Worm (Caenorhabditis elegans) whole organism, L4 larva: ENCODE results near the gene K09E9.3.

Experiments used
- D1046.2 ChIP-seq: fragments of 200-800 bp; sonication (Bioruptor generic); IDR thresholded peaks from 2 replicates; pipeline ENCODE4 v1.3.6; 2022; ENCODE audit warnings: missing genetic modification characterization, missing compliant biosample characterization
- F26F4.8 ChIP-seq: fragments of 200-800 bp; sonication (Bioruptor generic); conservative IDR thresholded peaks from 2 replicates; pipeline ENCODE4 v1.3.6; 2022; ENCODE audit warnings: missing genetic modification characterization, missing compliant biosample characterization
- R02D3.7 ChIP-seq: fragments of 150-350 bp; sonication (generic microtip); optimal IDR thresholded peaks from 3 replicates; lab custom pipeline; 2014; ENCODE audit warnings: missing biosample characterization, missing genetic modification characterization
- T26A8.4 ChIP-seq: fragments of 200-800 bp; sonication (Bioruptor generic); IDR thresholded peaks from 2 replicates; pipeline ENCODE4 v1.3.6; 2022; ENCODE audit warnings: missing genetic modification characterization, missing compliant biosample characterization
- Y48G9A.11 ChIP-seq: fragments of 200-800 bp; sonication (Bioruptor generic); IDR thresholded peaks from 2 replicates; pipeline ENCODE4 v1.3.6; 2022; ENCODE audit warnings: missing genetic modification reagents, missing genetic modification characterization, missing compliant biosample characterization
- Y5F2A.4 ChIP-seq: fragments of 200-800 bp; sonication (Bioruptor generic); optimal IDR thresholded peaks from 2 replicates; lab custom pipeline; 2018; ENCODE audit warnings: mild to moderate bottlenecking, missing genetic modification characterization, missing compliant biosample characterization
- ZK546.5 ChIP-seq, 2 experiments: sonication (generic microtip); optimal IDR thresholded peaks; 2 replicates each; lab custom pipeline; 2017; ENCODE audit warnings: missing biosample characterization in 2 of 2, missing genetic modification characterization in 2 of 2
- aha-1 ChIP-seq: fragments of 150-350 bp; peaks from one replicate; lab custom pipeline; 2014; ENCODE audit warnings: missing biosample characterization, missing genetic modification characterization
- aly-2 ChIP-seq: sonication (generic microtip); optimal IDR thresholded peaks from 2 replicates; lab custom pipeline; 2018; ENCODE audit warnings: missing biosample characterization, missing genetic modification characterization
- attf-4 ChIP-seq: sonication (generic microtip); optimal IDR thresholded peaks from 3 replicates; lab custom pipeline; 2017; ENCODE audit warnings: missing biosample characterization, missing genetic modification characterization
- ceh-20 ChIP-seq: fragments of 200-800 bp; sonication (Bioruptor generic); IDR thresholded peaks from 2 replicates; pipeline ENCODE4 v1.3.6; 2022; ENCODE audit warnings: missing genetic modification reagents, missing genetic modification characterization, missing compliant biosample characterization
- ceh-62 ChIP-seq: sonication (generic microtip); optimal IDR thresholded peaks from 2 replicates; lab custom pipeline; 2017; ENCODE audit warnings: missing biosample characterization, missing genetic modification characterization
- ceh-82 ChIP-seq: sonication (generic microtip); optimal IDR thresholded peaks from 2 replicates; lab custom pipeline; 2017; ENCODE audit warnings: missing biosample characterization, missing genetic modification characterization
- daf-8 ChIP-seq: fragments of 200-800 bp; sonication (Bioruptor generic); IDR thresholded peaks from 2 replicates; pipeline ENCODE4 v1.3.6; 2022; ENCODE audit warnings: missing genetic modification characterization, missing compliant biosample characterization
- dve-1 ChIP-seq: sonication (generic microtip); optimal IDR thresholded peaks from 2 replicates; lab custom pipeline; 2017; ENCODE audit warnings: antibody characterized with exemption, mild to moderate bottlenecking, missing genetic modification characterization, missing compliant biosample characterization; ENCODE audit not compliant: insufficient read depth
- egl-27 ChIP-seq: sonication (generic microtip); optimal IDR thresholded peaks from 3 replicates; lab custom pipeline; 2017; ENCODE audit warnings: missing biosample characterization, missing genetic modification reagents, missing genetic modification characterization
- fkh-10 ChIP-seq: fragments of 150-350 bp; optimal IDR thresholded peaks from 2 replicates; lab custom pipeline; 2014; ENCODE audit warnings: missing biosample characterization, missing genetic modification reagents, missing genetic modification characterization
- fos-1 ChIP-seq: fragments of 150-350 bp; optimal IDR thresholded peaks from 2 replicates; lab custom pipeline; 2014; ENCODE audit warnings: missing biosample characterization, missing genetic modification characterization
- hlh-30 ChIP-seq: sonication (generic microtip); optimal IDR thresholded peaks from 2 replicates; lab custom pipeline; 2017; ENCODE audit warnings: antibody characterized with exemption, mild to moderate bottlenecking, missing genetic modification characterization, missing compliant biosample characterization; ENCODE audit not compliant: insufficient read depth
- hmg-1.1 ChIP-seq: fragments of 200-800 bp; sonication (Bioruptor generic); IDR thresholded peaks from 2 replicates; pipeline ENCODE4 v1.3.6; 2022; ENCODE audit warnings: missing genetic modification reagents, missing genetic modification characterization, missing compliant biosample characterization
- lin-1 ChIP-seq: fragments of 200-800 bp; sonication (Bioruptor generic); IDR thresholded peaks from 2 replicates; pipeline ENCODE4 v1.3.6; 2022; ENCODE audit warnings: missing genetic modification reagents, missing genetic modification characterization, missing compliant biosample characterization
- lin-13 ChIP-seq: fragments of 150-350 bp; optimal IDR thresholded peaks from 2 replicates; lab custom pipeline; 2014; ENCODE audit warnings: missing biosample characterization, missing genetic modification reagents, missing genetic modification characterization
- lin-29 ChIP-seq: fragments of 200-800 bp; sonication (Bioruptor generic); IDR thresholded peaks from 2 replicates; pipeline ENCODE4 v1.3.6; 2022; ENCODE audit warnings: missing genetic modification reagents, missing genetic modification characterization, missing compliant biosample characterization
- lin-38 ChIP-seq: fragments of 200-800 bp; sonication (Bioruptor generic); IDR thresholded peaks from 2 replicates; pipeline ENCODE4 v1.3.6; 2022; ENCODE audit warnings: missing genetic modification reagents, missing genetic modification characterization, missing compliant biosample characterization
- lsy-2 ChIP-seq, 2 experiments: fragments of 150-350 bp in 1 of 2; sonication (generic microtip) in 1 of 2; optimal IDR thresholded peaks; 2 replicates each; lab custom pipeline; 2014 to 2017; ENCODE audit warnings: missing biosample characterization in 2 of 2, missing genetic modification characterization in 2 of 2
- mdt-29 ChIP-seq: fragments of 200-800 bp; sonication (Bioruptor generic); IDR thresholded peaks from 2 replicates; pipeline ENCODE4 v1.3.6; 2022; ENCODE audit warnings: missing genetic modification reagents, missing genetic modification characterization, missing compliant biosample characterization
- mep-1 ChIP-seq: fragments of 150-350 bp; sonication (generic microtip); optimal IDR thresholded peaks from 3 replicates; lab custom pipeline; 2014; ENCODE audit warnings: missing biosample characterization, missing genetic modification characterization
- mes-2 ChIP-seq: sonication (generic microtip); optimal IDR thresholded peaks from 2 replicates; lab custom pipeline; 2016; ENCODE audit warnings: missing genotype, mild to moderate bottlenecking, missing genetic modification characterization, missing compliant biosample characterization; ENCODE audit not compliant: poor library complexity, severe bottlenecking
- nhr-102 ChIP-seq: sonication (generic microtip); optimal IDR thresholded peaks from 2 replicates; lab custom pipeline; 2016; ENCODE audit warnings: mild to moderate bottlenecking, missing genetic modification characterization, moderate library complexity, missing compliant biosample characterization
- nhr-11 ChIP-seq: fragments of 150-350 bp; optimal IDR thresholded peaks from 2 replicates; lab custom pipeline; 2014; ENCODE audit warnings: missing biosample characterization, missing genetic modification characterization
- nhr-28 ChIP-seq: fragments of 150-350 bp; optimal IDR thresholded peaks from 2 replicates; lab custom pipeline; 2014; ENCODE audit warnings: missing biosample characterization, missing genetic modification characterization
- nhr-42 ChIP-seq: fragments of 200-800 bp; sonication (Bioruptor generic); IDR thresholded peaks from 2 replicates; pipeline ENCODE4 v1.3.6; 2022; ENCODE audit warnings: missing genetic modification characterization, missing compliant biosample characterization
- nhr-6 ChIP-seq: fragments of 150-350 bp; optimal IDR thresholded peaks from 2 replicates; lab custom pipeline; 2014; ENCODE audit warnings: missing biosample characterization, missing genetic modification characterization
- nhr-76 ChIP-seq: fragments of 150-350 bp; optimal IDR thresholded peaks from 2 replicates; lab custom pipeline; 2014; ENCODE audit warnings: missing biosample characterization, missing genetic modification characterization
- nhr-77 ChIP-seq: fragments of 150-350 bp; optimal IDR thresholded peaks from 2 replicates; lab custom pipeline; 2014; ENCODE audit warnings: missing biosample characterization, missing genetic modification characterization
- pha-4 ChIP-seq, 2 experiments: fragments of 150-350 bp in 1 of 2; fragments of 200-800 bp in 1 of 2; sonication (Bioruptor generic) in 1 of 2; IDR thresholded peaks in 1 of 2; optimal IDR thresholded peaks in 1 of 2; 2 replicates each; pipeline versions ENCODE4 v1.3.6 to Lab custom; 2014 to 2022; ENCODE audit warnings: missing genetic modification characterization in 2 of 2, missing genetic modification reagents in 2 of 2, missing biosample characterization in 1 of 2, missing compliant biosample characterization in 1 of 2
- rbr-2 ChIP-seq: sonication (generic microtip); optimal IDR thresholded peaks from 2 replicates; lab custom pipeline; 2016; ENCODE audit warnings: missing genotype, missing genetic modification characterization, missing compliant biosample characterization
- unc-62 ChIP-seq, 3 experiments: fragments of 150-350 bp in 1 of 3; sonication (generic microtip); optimal IDR thresholded peaks in 2 of 3; peaks in 1 of 3; 1 replicate in 1 of 3; 2 replicates in 2 of 3; lab custom pipeline; 2014 to 2017; ENCODE audit warnings: missing biosample characterization in 3 of 3, missing genetic modification characterization in 3 of 3, missing genetic modification reagents in 3 of 3, missing genotype in 1 of 3

K09E9.3 gene

DNA sequence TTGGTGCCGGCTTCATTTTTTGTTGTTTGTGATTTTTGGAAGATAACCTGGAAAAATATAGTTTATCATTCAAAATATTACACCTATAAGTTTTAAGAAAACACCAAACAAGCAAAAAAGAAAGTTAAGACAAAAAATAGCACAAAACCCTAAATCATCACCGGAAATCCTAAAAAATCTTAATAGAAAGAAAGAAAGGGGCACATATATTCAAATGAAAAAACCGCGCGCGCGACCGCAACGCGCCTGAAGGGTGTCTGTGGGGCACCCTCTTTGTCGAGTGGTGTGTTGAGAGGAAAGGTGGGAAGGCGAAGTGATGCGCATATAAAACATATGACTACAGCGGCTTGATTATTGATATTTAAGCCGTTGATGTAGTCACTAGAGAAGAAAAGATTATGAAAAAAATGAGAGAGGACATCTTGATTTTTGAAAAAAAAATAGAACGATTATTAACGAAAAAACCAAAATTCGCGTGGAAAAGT, at the start of gene K09E9.3:
Gene K09E9.3 (minus strand): TSS at position 51 of the 485 bp plus-strand sequence.
- TF ChIP-seq egl-27 (tag; lab: Kevin White, UChicago), result no peak
- TF ChIP-seq nhr-102 (tag; lab: Kevin White, UChicago), result peak; percentile 1
- TF ChIP-seq daf-8 (GFP tag; lab: Robert Waterston, UW), result no peak
- no peak for TF ChIP-seq nhr-76 (tag; lab: Kevin White, UChicago)
- TF ChIP-seq lin-1, result no peak
- TF ChIP-seq nhr-6 (tag; lab: Kevin White, UChicago), result peak; percentile 75
- peak; percentile 17 for TF ChIP-seq dve-1
- no peak for TF ChIP-seq ZK546.5 (tag; optimal IDR thresholded peaks at IDR 0.05; lab: Kevin White, UChicago)
- no peak for TF ChIP-seq unc-62 (GFP tag; optimal IDR thresholded peaks at IDR 0.05 in 1 of 2; lab: Kevin White, UChicago)
- TF ChIP-seq unc-62 (tag; optimal IDR thresholded peaks at IDR 0.05; lab: Kevin White, UChicago), result no peak
- no peak for TF ChIP-seq Y48G9A.11 (GFP tag; lab: Robert Waterston, UW)
- TF ChIP-seq ceh-62, result no peak
- no peak for TF ChIP-seq lin-13 (GFP tag; lab: Kevin White, UChicago)
- TF ChIP-seq T26A8.4 (GFP tag; lab: Robert Waterston, UW), result no peak
- peak; percentile 57 for TF ChIP-seq mes-2 (tag; lab: Kevin White, UChicago)
- TF ChIP-seq ceh-82 (tag; lab: Kevin White, UChicago), result no peak
- TF ChIP-seq mep-1 (tag; lab: Kevin White, UChicago), result peak; percentile 34
- TF ChIP-seq fos-1 (tag; lab: Kevin White, UChicago), result no peak
- no peak for TF ChIP-seq nhr-28
- TF ChIP-seq attf-4 (tag; lab: Kevin White, UChicago), result no peak
- TF ChIP-seq hlh-30 (tag; lab: Kevin White, UChicago), result peak; percentile 19
- no peak for TF ChIP-seq D1046.2
- no peak for TF ChIP-seq F26F4.8 (GFP tag; lab: Robert Waterston, UW)
- TF ChIP-seq pha-4 (GFP tag; IDR thresholded peaks at IDR 0.05; lab: Robert Waterston, UW), result no peak
- no peak for TF ChIP-seq pha-4 (tag; optimal IDR thresholded peaks at IDR 0.05; lab: Kevin White, UChicago)
- no peak for TF ChIP-seq R02D3.7 (tag; lab: Kevin White, UChicago)
- TF ChIP-seq ceh-20 (GFP tag; lab: Robert Waterston, UW), result no peak
- TF ChIP-seq lin-29, result no peak
- TF ChIP-seq aha-1 (tag; lab: Kevin White, UChicago), result peak; percentile 61
- TF ChIP-seq lin-38, result no peak
- no peak for TF ChIP-seq Y5F2A.4 (GFP tag; lab: Kevin White, UChicago)
- TF ChIP-seq lsy-2 (tag; optimal IDR thresholded peaks at IDR 0.05; lab: Kevin White, UChicago), result peak in 1 of 2 experiments; percentile 22
- TF ChIP-seq rbr-2 (tag; lab: Kevin White, UChicago), result peak; percentile 17
- no peak for TF ChIP-seq nhr-42 (GFP tag; lab: Robert Waterston, UW)
- no peak for TF ChIP-seq aly-2 (tag; lab: Kevin White, UChicago)
- TF ChIP-seq nhr-11 (tag; lab: Kevin White, UChicago), result no peak

DNA sequence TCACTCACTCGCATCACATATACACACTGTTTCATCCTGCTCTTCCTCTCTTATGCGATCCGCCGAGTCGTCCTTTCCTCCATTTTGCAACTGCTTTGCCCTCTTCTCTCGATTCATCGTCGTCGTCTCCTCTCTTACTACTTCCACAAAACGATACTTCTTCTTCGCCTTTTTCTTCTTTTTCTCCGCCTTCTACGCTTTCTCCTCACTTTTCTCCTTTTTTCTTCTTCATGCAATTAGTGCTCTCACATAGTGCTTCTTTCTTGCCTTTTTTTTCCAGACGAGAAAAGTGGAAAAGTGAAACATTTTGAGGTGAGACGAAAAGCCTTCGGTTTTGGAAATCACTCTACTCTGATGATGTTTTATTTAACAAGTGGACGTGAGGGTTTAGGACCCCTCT, 46.0 kb upstream of the K09E9.3 start:
- no peak for TF ChIP-seq nhr-28
- peak; percentile 16 for TF ChIP-seq mep-1 (tag; lab: Kevin White, UChicago)
- no peak for TF ChIP-seq mdt-29 (GFP tag; lab: Robert Waterston, UW)
- TF ChIP-seq fkh-10, result peak; percentile 58
- peak in 1 of 2 experiments; percentile 44 for TF ChIP-seq unc-62 (GFP tag; optimal IDR thresholded peaks at IDR 0.05 in 1 of 2; lab: Kevin White, UChicago)
- TF ChIP-seq unc-62 (tag; optimal IDR thresholded peaks at IDR 0.05; lab: Kevin White, UChicago), result no peak
- TF ChIP-seq hmg-1.1 (GFP tag; lab: Robert Waterston, UW), result no peak; the same call in 1 of the 2 replicates
- TF ChIP-seq, all 104 proteins: peak for 3

DNA sequence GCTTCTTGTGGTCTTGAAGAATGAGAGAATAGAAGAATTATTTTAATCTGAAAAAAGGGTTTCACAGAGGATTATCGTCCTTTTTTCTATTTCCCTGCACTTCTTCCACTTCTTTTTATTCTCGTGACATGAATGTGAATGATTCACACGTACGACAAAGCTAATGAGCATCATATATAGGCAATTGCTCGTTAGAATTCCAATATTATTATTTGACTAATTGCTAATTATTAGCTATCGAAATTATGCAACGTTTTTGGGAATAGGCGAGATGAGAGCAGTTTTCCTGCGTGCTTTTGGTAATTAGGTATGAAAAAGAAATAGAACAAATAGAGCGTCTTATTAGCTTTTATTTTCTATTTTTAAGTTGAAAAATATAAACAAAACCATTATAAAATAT, 44.2 kb upstream of the K09E9.3 start:
- TF ChIP-seq unc-62 (GFP tag; optimal IDR thresholded peaks at IDR 0.05 in 1 of 2; lab: Kevin White, UChicago) (peak in 1 of 2 experiments; percentile 29), unc-62 (tag; optimal IDR thresholded peaks at IDR 0.05; lab: Kevin White, UChicago) (no peak), nhr-42 (GFP tag; lab: Robert Waterston, UW) (no peak), nhr-77 (tag; lab: Kevin White, UChicago) (no peak)
- TF ChIP-seq, all 104 proteins: peak for 1
